Worm (Caenorhabditis elegans): ENCODE data around the gene lin-49.

DNA sequence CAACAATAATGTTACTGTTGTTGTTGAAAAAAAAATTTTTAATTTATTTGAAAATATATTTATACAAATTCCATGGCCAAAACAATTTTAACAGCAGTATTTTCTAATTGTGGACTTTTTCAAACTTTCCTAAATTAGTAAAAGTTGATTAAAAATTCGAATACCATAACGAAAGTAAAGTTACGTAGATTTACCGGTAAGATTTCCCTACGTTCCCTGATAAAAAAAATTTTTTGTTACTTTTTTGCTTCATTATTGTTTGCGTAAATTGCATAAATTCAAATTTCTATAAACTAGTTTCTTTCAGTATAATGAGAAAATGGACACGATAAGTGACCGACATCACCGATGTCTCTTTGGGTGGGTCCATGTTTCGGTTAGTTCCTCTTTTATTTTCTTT is 11.5 kb upstream of the lin-49 start, which contains the start of gene F42A9.6:
- no peak for TF ChIP-seq flt-1 (GFP tag; IDR thresholded peaks at IDR 0.05)
- no peak for TF ChIP-seq cog-1 (tag; optimal IDR thresholded peaks at IDR 0.05)
- TF ChIP-seq T22C8.4 (GFP tag; IDR thresholded peaks at IDR 0.05), result no peak
- TF ChIP-seq ztf-29 (GFP tag; IDR thresholded peaks at IDR 0.05), result no peak
- no peak for TF ChIP-seq med-1 (GFP tag; optimal IDR thresholded peaks at IDR 0.05; ENCODE audit: insufficient read depth)
- TF ChIP-seq ztf-23 (GFP tag; IDR thresholded peaks at IDR 0.05), result no peak
- TF ChIP-seq tab-1 (GFP tag; IDR thresholded peaks at IDR 0.05), result no peak
- no peak for TF ChIP-seq ref-1 (GFP tag; conservative IDR thresholded peaks at IDR 0.05)
- TF ChIP-seq klf-2 (GFP tag; conservative IDR thresholded peaks at IDR 0.05), result no peak

All from whole organism, midembryonic.